Fruit fly (Drosophila melanogaster): ENCODE measurements around the gene ham.

The ham gene

dm6 chr2L:18782212-18782825, 10.4 kb downstream of the ham start:
- TF ChIP-seq CG8478 (optimal IDR thresholded peaks at IDR 0.05) = no peak
- TF ChIP-seq CTCF (optimal IDR thresholded peaks at IDR 0.05) = no peak

- TF ChIP-seq CTCF (optimal IDR thresholded peaks at IDR 0.05) (no peak), CG8478 (optimal IDR thresholded peaks at IDR 0.05) (no peak)
These were observed 11.7 kb downstream of the ham start for dm6 chr2L:18780911-18781545.

dm6 chr2L:18777442-18777841, 15.3 kb downstream of the ham start:
- TF ChIP-seq CG8478 (optimal IDR thresholded peaks at IDR 0.05) (no peak), CTCF (optimal IDR thresholded peaks at IDR 0.05) (no peak)

dm6 chr2L:18776559-18776958, 16.1 kb downstream of the ham start:
- TF ChIP-seq CTCF (optimal IDR thresholded peaks at IDR 0.05) (peak; percentile 65 to 91), CG8478 (optimal IDR thresholded peaks at IDR 0.05) (no peak)

- TF ChIP-seq CTCF (optimal IDR thresholded peaks at IDR 0.05) = no peak
These were observed 17.4 kb downstream of the ham start for dm6 chr2L:18775274-18775673.

- TF ChIP-seq CTCF (optimal IDR thresholded peaks at IDR 0.05) (no peak), CG8478 (optimal IDR thresholded peaks at IDR 0.05) (no peak)
These were observed 24.9 kb downstream of the ham start for dm6 chr2L:18767815-18768214.

dm6 chr2L:18767137-18767536, 25.6 kb downstream of the ham start:
- TF ChIP-seq CTCF (optimal IDR thresholded peaks at IDR 0.05) (no peak), CG8478 (optimal IDR thresholded peaks at IDR 0.05) (no peak)

- TF ChIP-seq CG8478 (optimal IDR thresholded peaks at IDR 0.05) (no peak), CTCF (optimal IDR thresholded peaks at IDR 0.05) (no peak)
These were observed 26.9 kb downstream of the ham start for dm6 chr2L:18765760-18766159.

dm6 chr2L:18753242-18753641, 39.5 kb downstream of the ham start:
- TF ChIP-seq CTCF (optimal IDR thresholded peaks at IDR 0.05) = no peak
- TF ChIP-seq CG8478 (optimal IDR thresholded peaks at IDR 0.05) = no peak

- no peak for TF ChIP-seq CG8478 (optimal IDR thresholded peaks at IDR 0.05)
- no peak for TF ChIP-seq CTCF (optimal IDR thresholded peaks at IDR 0.05)
These were observed 39.9 kb downstream of the ham start for dm6 chr2L:18752823-18753222.

dm6 chr2L:18752038-18752437, 40.7 kb downstream of the ham start:
- TF ChIP-seq CTCF (optimal IDR thresholded peaks at IDR 0.05) = no peak
- TF ChIP-seq CG8478 (optimal IDR thresholded peaks at IDR 0.05) = no peak

dm6 chr2L:18751337-18751736, 41.4 kb downstream of the ham start:
- TF ChIP-seq CTCF (optimal IDR thresholded peaks at IDR 0.05) (no peak), CG8478 (optimal IDR thresholded peaks at IDR 0.05) (no peak)

dm6 chr2L:18746694-18747093, 46.0 kb downstream of the ham start:
- TF ChIP-seq CG8478 (optimal IDR thresholded peaks at IDR 0.05) (no peak), CTCF (optimal IDR thresholded peaks at IDR 0.05) (no peak)

dm6 chr2L:18745454-18745853, 47.3 kb downstream of the ham start:
- TF ChIP-seq CG8478 (optimal IDR thresholded peaks at IDR 0.05) = no peak
- TF ChIP-seq CTCF (optimal IDR thresholded peaks at IDR 0.05) = no peak

- TF ChIP-seq CTCF (optimal IDR thresholded peaks at IDR 0.05) (no peak), CG8478 (optimal IDR thresholded peaks at IDR 0.05) (no peak)
These were observed 48.8 kb downstream of the ham start for dm6 chr2L:18743896-18744295.

- no peak for TF ChIP-seq CTCF (optimal IDR thresholded peaks at IDR 0.05)
- no peak for TF ChIP-seq CG8478 (optimal IDR thresholded peaks at IDR 0.05)
These were observed 50.0 kb downstream of the ham start for dm6 chr2L:18742710-18743109.

- no peak for TF ChIP-seq CG8478 (optimal IDR thresholded peaks at IDR 0.05)
- TF ChIP-seq CTCF (optimal IDR thresholded peaks at IDR 0.05) = no peak
These were observed 52.7 kb downstream of the ham start, which contains the start of the genes CG42752 and CG15167 for dm6 chr2L:18740010-18740409. Gene CG42752, minus strand, starts transcription at chr2L:18740110. Gene CG15167, plus strand, starts transcription at chr2L:18740358.
